Fruit fly (Drosophila melanogaster): Measurements from ENCODE around the gene dop.
A peak's percentile ranks its signal among the peaks of the same experiment; 100 is the strongest.

dop gene

dm6 chr3L:15592536-15593260, 26.9 kb downstream of the dop start (continued):
- TF ChIP-seq pan (optimal IDR thresholded peaks at IDR 0.05) (no peak), pan (GFP tag; optimal IDR thresholded peaks at IDR 0.05 in 1 of 2, IDR thresholded peaks at IDR 0.05 in 1 of 2) (peak in 1 of 2 experiments; percentile 72), sisA (GFP tag; IDR thresholded peaks at IDR 0.05) (no peak), emc (GFP tag; optimal IDR thresholded peaks at IDR 0.05) (no peak), nom (GFP tag; optimal IDR thresholded peaks at IDR 0.05) (no peak), Hey (tag; optimal IDR thresholded peaks at IDR 0.05) (no peak), ci (GFP tag; IDR thresholded peaks at IDR 0.05) (peak; percentile 17; the same call in 1 of the 3 replicates), Trl (optimal IDR thresholded peaks at IDR 0.05) (no peak), Trl (GFP tag; optimal IDR thresholded peaks at IDR 0.05) (no peak), Jarid2 (GFP tag; optimal IDR thresholded peaks at IDR 0.05) (peak; percentile 19), chif (GFP tag; optimal IDR thresholded peaks at IDR 0.05) (no peak), gcm2 (GFP tag; optimal IDR thresholded peaks at IDR 0.05) (no peak), mirr (GFP tag; optimal IDR thresholded peaks at IDR 0.05) (no peak), CG31441 (GFP tag; IDR thresholded peaks at IDR 0.05) (peak; percentile 78), CG2199 (GFP tag; IDR thresholded peaks at IDR 0.05) (no peak), CG18011 (GFP tag; optimal IDR thresholded peaks at IDR 0.05) (no peak), CG10274 (GFP tag; optimal IDR thresholded peaks at IDR 0.05) (no peak), H2.0 (GFP tag; IDR thresholded peaks at IDR 0.05) (peak; percentile 16; the same call in 1 of the 2 replicates), NFAT (GFP tag; IDR thresholded peaks at IDR 0.05) (no peak), toy (GFP tag; IDR thresholded peaks at IDR 0.05) (no peak), luna (GFP tag; optimal IDR thresholded peaks at IDR 0.05) (no peak), cas (GFP tag; IDR thresholded peaks at IDR 0.05) (no peak), CG14860 (GFP tag; IDR thresholded peaks at IDR 0.05; ENCODE audit: partially characterized antibody) (no peak), CG6765 (GFP tag; optimal IDR thresholded peaks at IDR 0.05) (peak; percentile 39), ttk (GFP tag; IDR thresholded peaks at IDR 0.05) (0 out of 2 replicates have a peak, but pooled peaks have one; percentile 9), gfzf (GFP tag; optimal IDR thresholded peaks at IDR 0.05) (no peak), scrt (GFP tag; optimal IDR thresholded peaks at IDR 0.05) (peak; percentile 4), BtbVII (GFP tag; optimal IDR thresholded peaks at IDR 0.05) (peak; percentile 54), CG17361 (GFP tag; IDR thresholded peaks at IDR 0.05) (peak; percentile 76), CG32767 (GFP tag; IDR thresholded peaks at IDR 0.05) (0 out of 2 replicates have a peak, but pooled peaks have one; percentile 47), Hmx (GFP tag; optimal IDR thresholded peaks at IDR 0.05) (no peak), CG32772 (GFP tag; IDR thresholded peaks at IDR 0.05) (no peak), onecut (GFP tag; IDR thresholded peaks at IDR 0.05) (0 out of 2 replicates have a peak, but pooled peaks have one; percentile 6), Eip74EF (GFP tag; optimal IDR thresholded peaks at IDR 0.05) (peak in 1 of 2 experiments; percentile 28), Doc3 (GFP tag; IDR thresholded peaks at IDR 0.05; ENCODE audit: partially characterized antibody) (no peak), Kr (GFP tag; optimal IDR thresholded peaks at IDR 0.05) (no peak), C15 (GFP tag; IDR thresholded peaks at IDR 0.05) (no peak), CrebB (tag; optimal IDR thresholded peaks at IDR 0.05) (no peak), CG13894 (tag; optimal IDR thresholded peaks at IDR 0.05) (no peak), CG1529 (GFP tag; optimal IDR thresholded peaks at IDR 0.05) (no peak), CG14667 (GFP tag; IDR thresholded peaks at IDR 0.05) (no peak), pita (GFP tag; optimal IDR thresholded peaks at IDR 0.05) (no peak), Myb (GFP tag; optimal IDR thresholded peaks at IDR 0.05) (no peak), MESR4 (GFP tag; optimal IDR thresholded peaks at IDR 0.05) (no peak), CHES-1-like (GFP tag; optimal IDR thresholded peaks at IDR 0.05) (no peak), dmrt99B (tag; optimal IDR thresholded peaks at IDR 0.05) (peak; percentile 73), CG16863 (GFP tag; optimal IDR thresholded peaks at IDR 0.05) (peak; percentile 1), CG5953 (GFP tag; IDR thresholded peaks at IDR 0.05) (no peak), CG12659 (GFP tag; optimal IDR thresholded peaks at IDR 0.05) (peak; percentile 59), p53 (GFP tag; optimal IDR thresholded peaks at IDR 0.05) (no peak)

Measured in whole organism, embryonic.